Fruit fly (Drosophila melanogaster): Measurements from ENCODE around the gene CG31178.

dm6 chr3R:21869464-21870100, 4.0 kb upstream of the CG31178 start, which contains the start of gene CG31174:
- TF ChIP-seq usp (GFP tag; optimal IDR thresholded peaks at IDR 0.05) (no peak), EcR (GFP tag; optimal IDR thresholded peaks at IDR 0.05) (no peak), psq (optimal IDR thresholded peaks at IDR 0.05) (no peak), pan (optimal IDR thresholded peaks at IDR 0.05) (no peak), Dll (optimal IDR thresholded peaks at IDR 0.05) (no peak)

Data from whole organism.